Fruit fly (Drosophila melanogaster): ENCODE measurements around the gene CG34292.
A peak's percentile ranks its signal among the peaks of the same experiment; 100 is the strongest.

The CG34292 gene

DNA sequence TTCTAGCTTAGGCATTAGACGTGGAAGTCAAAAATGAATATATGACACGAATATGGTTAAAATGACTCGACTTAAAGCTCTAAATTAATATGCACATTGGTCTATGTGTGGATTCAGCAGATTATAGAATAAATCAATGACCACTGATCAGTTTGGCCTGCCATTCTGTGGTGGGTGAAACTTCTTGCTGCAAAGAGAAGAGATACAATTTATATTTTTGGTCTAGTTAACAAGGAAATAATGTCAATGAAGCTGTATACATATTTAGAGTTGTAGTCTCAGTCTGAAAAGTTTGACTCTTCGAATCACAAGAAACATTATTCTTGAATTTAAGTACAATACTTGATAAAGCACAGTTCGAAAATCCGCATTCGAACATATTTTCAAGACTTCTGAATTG is 3.1 kb downstream of the CG34292 start, which contains the start of gene CG43935:
Gene CG43935, plus strand, starts transcription at position 301 of the 400 bp plus-strand sequence.
- TF ChIP-seq CG8478 (optimal IDR thresholded peaks at IDR 0.05) = no peak
- no peak for TF ChIP-seq Dll (optimal IDR thresholded peaks at IDR 0.05)
- TF ChIP-seq usp (GFP tag; optimal IDR thresholded peaks at IDR 0.05) = no peak

DNA sequence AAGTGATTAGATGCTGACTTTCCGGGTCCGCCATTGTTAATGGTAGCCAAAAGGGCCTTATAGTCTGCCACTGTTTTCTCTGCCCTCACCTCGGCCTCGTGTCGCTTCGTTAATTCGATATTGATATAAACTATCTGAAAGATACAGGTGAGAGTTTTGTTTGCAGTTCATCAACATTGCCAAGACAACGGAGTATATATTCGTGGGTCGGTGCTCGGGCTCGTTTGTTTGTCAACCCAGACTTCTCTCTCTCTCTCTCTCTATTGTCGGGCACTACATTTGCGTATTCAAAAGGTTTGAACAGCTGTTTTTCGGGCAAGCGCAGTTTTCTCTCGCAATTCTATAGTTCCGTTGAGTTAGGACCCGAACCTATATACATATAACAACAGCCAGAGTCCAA is 5.3 kb downstream of the CG34292 start:
- no peak for TF ChIP-seq Dll (optimal IDR thresholded peaks at IDR 0.05)
- no peak for TF ChIP-seq CG8478 (optimal IDR thresholded peaks at IDR 0.05)
- no peak for TF ChIP-seq psq (optimal IDR thresholded peaks at IDR 0.05)
- no peak for TF ChIP-seq EcR (GFP tag; optimal IDR thresholded peaks at IDR 0.05)
- no peak for TF ChIP-seq pan (optimal IDR thresholded peaks at IDR 0.05)
- no peak for TF ChIP-seq usp (GFP tag; optimal IDR thresholded peaks at IDR 0.05)

dm6 chr3R:27069201-27069600 is 7.2 kb downstream of the CG34292 start:
- TF ChIP-seq pan (optimal IDR thresholded peaks at IDR 0.05) = no peak
- TF ChIP-seq EcR (GFP tag; optimal IDR thresholded peaks at IDR 0.05) = no peak
- TF ChIP-seq Dll (optimal IDR thresholded peaks at IDR 0.05) = no peak
- no peak for TF ChIP-seq usp (GFP tag; optimal IDR thresholded peaks at IDR 0.05)
- no peak for TF ChIP-seq psq (optimal IDR thresholded peaks at IDR 0.05)
- TF ChIP-seq CG8478 (optimal IDR thresholded peaks at IDR 0.05) = no peak

- no peak for TF ChIP-seq usp (GFP tag; optimal IDR thresholded peaks at IDR 0.05)
- peak; percentile 71 for TF ChIP-seq Dll (optimal IDR thresholded peaks at IDR 0.05)
- TF ChIP-seq psq (optimal IDR thresholded peaks at IDR 0.05) = no peak
- TF ChIP-seq CG8478 (optimal IDR thresholded peaks at IDR 0.05) = no peak
- no peak for TF ChIP-seq EcR (GFP tag; optimal IDR thresholded peaks at IDR 0.05)
- TF ChIP-seq pan (optimal IDR thresholded peaks at IDR 0.05) = no peak
These were observed 8.0 kb downstream of the CG34292 start, which contains the start of gene spz for dm6 chr3R:27069810-27070625. Gene spz (minus strand): TSS chr3R:27070070.

DNA sequence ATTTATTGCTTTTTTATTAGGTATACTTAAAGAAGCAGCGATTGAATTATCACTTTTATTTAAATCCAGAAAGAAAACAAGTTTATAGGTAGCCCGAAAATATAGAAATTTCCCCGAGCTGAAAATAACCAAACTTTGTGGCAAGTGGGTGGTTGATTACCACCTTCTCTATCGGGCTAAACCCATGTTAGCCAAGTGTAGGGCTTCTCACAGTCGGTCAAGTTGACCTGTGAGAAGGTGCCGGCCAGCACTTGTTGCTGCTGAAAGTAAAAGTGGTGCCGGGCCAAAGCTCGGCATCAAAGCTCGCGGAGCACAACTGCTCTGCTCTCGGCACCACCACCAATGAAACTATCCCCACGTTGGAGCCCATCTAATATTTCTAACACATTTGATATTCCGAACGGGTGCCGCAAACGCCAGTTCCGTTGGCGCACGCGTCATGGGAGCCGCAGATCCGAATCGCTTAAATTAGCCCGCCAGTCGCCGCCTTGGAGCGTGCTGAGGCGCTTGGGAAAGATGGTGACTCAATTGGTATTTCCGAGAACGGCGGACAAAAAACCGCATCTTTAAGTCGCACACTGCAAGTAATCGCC is 9.0 kb downstream of the CG34292 start:
- TF ChIP-seq pan (optimal IDR thresholded peaks at IDR 0.05) (no peak), usp (GFP tag; optimal IDR thresholded peaks at IDR 0.05) (no peak), EcR (GFP tag; optimal IDR thresholded peaks at IDR 0.05) (no peak), CG8478 (optimal IDR thresholded peaks at IDR 0.05) (no peak), Dll (optimal IDR thresholded peaks at IDR 0.05) (no peak), psq (optimal IDR thresholded peaks at IDR 0.05) (no peak)

dm6 chr3R:27075694-27076093 is 13.7 kb downstream of the CG34292 start, which contains the start of gene CG14257:
Gene CG14257 (plus strand): TSS chr3R:27075870.
- no peak for TF ChIP-seq Dll (optimal IDR thresholded peaks at IDR 0.05)
- TF ChIP-seq CG8478 (optimal IDR thresholded peaks at IDR 0.05) = no peak
- TF ChIP-seq EcR (GFP tag; optimal IDR thresholded peaks at IDR 0.05) = no peak
- no peak for TF ChIP-seq usp (GFP tag; optimal IDR thresholded peaks at IDR 0.05)

DNA sequence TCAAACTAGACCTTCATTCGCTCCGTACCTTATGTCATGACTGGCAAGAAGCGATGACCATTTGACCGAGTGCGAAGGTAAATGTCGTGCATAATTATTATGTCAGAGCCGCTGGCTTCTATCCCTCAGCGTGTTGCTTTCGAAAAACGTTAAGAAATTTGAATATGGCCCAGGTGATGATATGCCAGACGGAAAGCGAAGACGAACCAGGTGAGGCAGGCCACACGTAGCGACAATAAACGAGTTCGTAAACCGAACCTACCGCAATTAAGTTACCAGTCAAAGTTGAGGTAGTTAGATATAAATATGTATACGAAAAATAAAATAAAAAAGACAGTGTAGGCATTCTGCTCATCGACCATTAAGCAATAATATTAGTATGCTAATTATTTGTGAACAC is 14.6 kb downstream of the CG34292 start:
- no peak for TF ChIP-seq EcR (GFP tag; optimal IDR thresholded peaks at IDR 0.05)
- no peak for TF ChIP-seq pan (optimal IDR thresholded peaks at IDR 0.05)
- TF ChIP-seq Dll (optimal IDR thresholded peaks at IDR 0.05) = no peak
- TF ChIP-seq usp (GFP tag; optimal IDR thresholded peaks at IDR 0.05) = no peak
- no peak for TF ChIP-seq CG8478 (optimal IDR thresholded peaks at IDR 0.05)
- TF ChIP-seq psq (optimal IDR thresholded peaks at IDR 0.05) = no peak

- no peak for TF ChIP-seq EcR (GFP tag; optimal IDR thresholded peaks at IDR 0.05)
- no peak for TF ChIP-seq usp (GFP tag; optimal IDR thresholded peaks at IDR 0.05)
- TF ChIP-seq CG8478 (optimal IDR thresholded peaks at IDR 0.05) = no peak
- TF ChIP-seq Dll (optimal IDR thresholded peaks at IDR 0.05) = no peak
- TF ChIP-seq psq (optimal IDR thresholded peaks at IDR 0.05) = no peak
- TF ChIP-seq pan (optimal IDR thresholded peaks at IDR 0.05) = no peak
These were observed 20.7 kb downstream of the CG34292 start for dm6 chr3R:27082752-27083151.

dm6 chr3R:27084528-27085052 is 22.6 kb downstream of the CG34292 start:
- no peak for TF ChIP-seq CG8478 (optimal IDR thresholded peaks at IDR 0.05)
- no peak for TF ChIP-seq pan (optimal IDR thresholded peaks at IDR 0.05)
- TF ChIP-seq usp (GFP tag; optimal IDR thresholded peaks at IDR 0.05) = no peak
- TF ChIP-seq EcR (GFP tag; optimal IDR thresholded peaks at IDR 0.05) = no peak
- TF ChIP-seq Dll (optimal IDR thresholded peaks at IDR 0.05) = no peak
- no peak for TF ChIP-seq psq (optimal IDR thresholded peaks at IDR 0.05)

dm6 chr3R:27087549-27087948 is 25.5 kb downstream of the CG34292 start, which contains the start of gene Cpr97Ea:
Gene Cpr97Ea (minus strand): TSS chr3R:27087778.
- TF ChIP-seq usp (GFP tag; optimal IDR thresholded peaks at IDR 0.05) (no peak), EcR (GFP tag; optimal IDR thresholded peaks at IDR 0.05) (no peak), CG8478 (optimal IDR thresholded peaks at IDR 0.05) (no peak), psq (optimal IDR thresholded peaks at IDR 0.05) (no peak), Dll (optimal IDR thresholded peaks at IDR 0.05) (no peak), pan (optimal IDR thresholded peaks at IDR 0.05) (no peak)

dm6 chr3R:27091106-27091505 is 29.1 kb downstream of the CG34292 start, which contains the start of gene Cpr97Eb:
Gene Cpr97Eb (minus strand): TSS chr3R:27091130.
- TF ChIP-seq EcR (GFP tag; optimal IDR thresholded peaks at IDR 0.05) = peak in 1 of 2 experiments; percentile 18
- TF ChIP-seq usp (GFP tag; optimal IDR thresholded peaks at IDR 0.05) = no peak
- no peak for TF ChIP-seq psq (optimal IDR thresholded peaks at IDR 0.05)

dm6 chr3R:27092263-27092662 is 30.2 kb downstream of the CG34292 start:
- TF ChIP-seq pan (optimal IDR thresholded peaks at IDR 0.05) = no peak
- no peak for TF ChIP-seq usp (GFP tag; optimal IDR thresholded peaks at IDR 0.05)
- TF ChIP-seq Dll (optimal IDR thresholded peaks at IDR 0.05) = no peak
- TF ChIP-seq CG8478 (optimal IDR thresholded peaks at IDR 0.05) = no peak
- no peak for TF ChIP-seq EcR (GFP tag; optimal IDR thresholded peaks at IDR 0.05)
- no peak for TF ChIP-seq psq (optimal IDR thresholded peaks at IDR 0.05)
